Worm (Caenorhabditis elegans): ENCODE measurements around the gene C29F3.3.
A peak's percentile ranks its signal among the peaks of the same experiment; 100 is the strongest.

Gene C29F3.3

ce11 chrV:15383739-15384138 is 36.5 kb upstream of the C29F3.3 start, which contains the start of gene str-88:
str-88 (minus strand) TSS chrV:15383839.
- TF ChIP-seq daf-8 (GFP tag; IDR thresholded peaks at IDR 0.05) (no peak), aha-1 (tag) (no peak), unc-39 (tag; optimal IDR thresholded peaks at IDR 0.05) (no peak), duxl-1 (tag; optimal IDR thresholded peaks at IDR 0.05; ENCODE audit: poor library complexity) (no peak), ceh-82 (tag; optimal IDR thresholded peaks at IDR 0.05) (no peak), ZK337.2 (GFP tag; IDR thresholded peaks at IDR 0.05) (no peak), gei-8 (GFP tag; optimal IDR thresholded peaks at IDR 0.05) (no peak), ZK546.5 (tag; optimal IDR thresholded peaks at IDR 0.05) (no peak), snpc-4 (tag; optimal IDR thresholded peaks at IDR 0.05) (no peak)

ce11 chrV:15380857-15381256 is 33.7 kb upstream of the C29F3.3 start, which contains the start of gene dhs-23:
dhs-23 (plus strand) TSS chrV:15381219.
- TF ChIP-seq ctbp-1 (GFP tag; IDR thresholded peaks at IDR 0.05) (no peak), mes-2 (tag; optimal IDR thresholded peaks at IDR 0.05; ENCODE audit: poor library complexity, severe bottlenecking) (no peak), nhr-77 (tag; optimal IDR thresholded peaks at IDR 0.05) (peak; percentile 81), R02D3.7 (tag; optimal IDR thresholded peaks at IDR 0.05) (no peak), ztf-11 (tag; optimal IDR thresholded peaks at IDR 0.05) (no peak), lir-3 (tag; optimal IDR thresholded peaks at IDR 0.05) (no peak), spr-1 (tag; optimal IDR thresholded peaks at IDR 0.05) (no peak), ZK546.5 (tag; optimal IDR thresholded peaks at IDR 0.05) (no peak), ceh-82 (tag; optimal IDR thresholded peaks at IDR 0.05) (no peak), nhr-237 (tag; optimal IDR thresholded peaks at IDR 0.05) (no peak), ama-1 (optimal IDR thresholded peaks at IDR 0.05) (no peak), tra-1 (GFP tag; IDR thresholded peaks at IDR 0.05) (no peak), ceh-32 (tag; optimal IDR thresholded peaks at IDR 0.05; ENCODE audit: poor library complexity) (no peak), pqm-1 (tag; optimal IDR thresholded peaks at IDR 0.05) (peak; percentile 12), ceh-44 (GFP tag; IDR thresholded peaks at IDR 0.05) (no peak), nhr-28 (tag; optimal IDR thresholded peaks at IDR 0.05) (peak; percentile 93), F44E2.7 (GFP tag; IDR thresholded peaks at IDR 0.05) (no peak), dmd-8 (GFP tag; IDR thresholded peaks at IDR 0.05) (no peak), daf-16 (GFP tag; optimal IDR thresholded peaks at IDR 0.05) (no peak), daf-16 (tag; optimal IDR thresholded peaks at IDR 0.05) (peak; percentile 69), nhr-102 (tag; optimal IDR thresholded peaks at IDR 0.05) (no peak)

ce11 chrV:15379817-15380216 is 32.6 kb upstream of the C29F3.3 start, which contains the start of gene srh-251:
srh-251 (minus strand) TSS chrV:15379917.
- TF ChIP-seq attf-4 (tag; optimal IDR thresholded peaks at IDR 0.05) = no peak
- TF ChIP-seq nhr-48 (tag; optimal IDR thresholded peaks at IDR 0.05) = no peak
- no peak for TF ChIP-seq F10B5.3 (tag; optimal IDR thresholded peaks at IDR 0.05)
- TF ChIP-seq mxl-2 (GFP tag; conservative IDR thresholded peaks at IDR 0.05) = no peak
- no peak for TF ChIP-seq fkh-10 (GFP tag; optimal IDR thresholded peaks at IDR 0.05)
- TF ChIP-seq zfp-2 (tag; optimal IDR thresholded peaks at IDR 0.05) = no peak
- TF ChIP-seq zfp-3 (GFP tag; conservative IDR thresholded peaks at IDR 0.05) = no peak
- no peak for TF ChIP-seq mep-1 (tag; optimal IDR thresholded peaks at IDR 0.05)
- no peak for TF ChIP-seq nhr-76 (tag; optimal IDR thresholded peaks at IDR 0.05)

ce11 chrV:15377903-15378302 is 30.7 kb upstream of the C29F3.3 start, which contains the start of gene srh-122:
srh-122 (minus strand) TSS chrV:15378003.
- TF ChIP-seq fos-1 (tag; optimal IDR thresholded peaks at IDR 0.05) (no peak), lin-1 (GFP tag; IDR thresholded peaks at IDR 0.05) (no peak), zip-11 (GFP tag; IDR thresholded peaks at IDR 0.05) (no peak), tag-97 (GFP tag; IDR thresholded peaks at IDR 0.05) (no peak), dmd-9 (GFP tag; IDR thresholded peaks at IDR 0.05) (no peak), lin-13 (GFP tag; optimal IDR thresholded peaks at IDR 0.05) (no peak), ceh-20 (GFP tag; IDR thresholded peaks at IDR 0.05) (no peak), lin-29 (GFP tag; IDR thresholded peaks at IDR 0.05) (no peak)

All from whole organism, L4 larva.